Worm (Caenorhabditis elegans) whole organism, L1 larva: ENCODE results near the gene acr-12.

Experiments
- lin-15B ChIP-seq: fragments of 150-350 bp; sonication (generic microtip); optimal IDR thresholded peaks from 3 replicates; lab custom pipeline; 2014; ENCODE audit warnings: missing biosample characterization, missing genetic modification characterization
- nhr-47 ChIP-seq: sonication (generic microtip); optimal IDR thresholded peaks from 2 replicates; lab custom pipeline; 2016; ENCODE audit warnings: mild to moderate bottlenecking, missing genetic modification characterization, moderate library complexity, missing compliant biosample characterization
- sptf-1 ChIP-seq: fragments of 150-350 bp; optimal IDR thresholded peaks from 2 replicates; lab custom pipeline; 2014; ENCODE audit warnings: missing biosample characterization, missing genetic modification characterization

DNA sequence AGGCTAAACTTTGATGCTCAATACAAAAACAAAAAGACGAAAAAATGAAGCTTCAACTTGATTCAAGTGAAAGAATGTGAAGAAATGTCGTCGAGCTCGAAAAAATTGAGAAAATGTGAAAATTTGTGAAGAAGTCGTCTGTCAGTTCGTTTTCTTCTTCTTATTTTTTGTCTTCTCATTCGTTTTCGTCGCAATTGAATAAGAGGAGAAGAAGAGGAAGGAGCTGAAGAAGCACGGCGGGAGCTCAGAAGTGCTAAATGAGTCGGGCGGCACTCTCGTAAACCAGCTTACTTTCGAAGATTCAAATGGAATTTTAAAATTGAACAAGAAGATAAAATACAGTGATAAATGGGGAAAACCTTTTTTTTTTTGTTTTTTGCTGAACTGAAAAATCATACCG, 27.5 kb upstream of the acr-12 start:
- TF ChIP-seq lin-15B (tag; lab: Kevin White, UChicago) (no peak), sptf-1 (no peak), nhr-47 (no peak)
